Worm (Caenorhabditis elegans) whole organism, early embryonic: ENCODE data around the gene T04F8.8.

Experiments used
- B0310.2 ChIP-seq: sonication (generic microtip); optimal IDR thresholded peaks from 2 replicates; lab custom pipeline; 2016; ENCODE audit warnings: mild to moderate bottlenecking, missing genetic modification characterization, missing compliant biosample characterization
- F13C5.2 ChIP-seq: sonication (generic microtip); optimal IDR thresholded peaks from 2 replicates; lab custom pipeline; 2017; ENCODE audit warnings: mild to moderate bottlenecking, missing genetic modification characterization, inconsistent platforms, missing compliant biosample characterization
- aly-1 ChIP-seq: sonication (generic microtip); optimal IDR thresholded peaks from 2 replicates; lab custom pipeline; 2016; ENCODE audit warnings: missing genetic modification characterization, missing compliant biosample characterization
- ama-1 ChIP-seq: fragments of 150-350 bp; optimal IDR thresholded peaks from 2 replicates; lab custom pipeline; 2014
- ceh-13 ChIP-seq: fragments of 200-800 bp; sonication (Bioruptor generic); optimal IDR thresholded peaks from 2 replicates; lab custom pipeline; 2018; ENCODE audit warnings: mild to moderate bottlenecking, missing genetic modification characterization, missing compliant biosample characterization
- ceh-36 ChIP-seq: sonication (generic microtip); optimal IDR thresholded peaks from 2 replicates; lab custom pipeline; 2016; ENCODE audit warnings: missing genetic modification characterization, inconsistent platforms, missing compliant biosample characterization
- ets-7 ChIP-seq: sonication (generic microtip); optimal IDR thresholded peaks from 2 replicates; lab custom pipeline; 2016; ENCODE audit warnings: missing genotype, missing genetic modification characterization, missing compliant biosample characterization
- flt-1 ChIP-seq: fragments of 200-800 bp; sonication (Bioruptor generic); IDR thresholded peaks from 2 replicates; pipeline ENCODE4 v1.3.6; 2022; ENCODE audit warnings: missing genetic modification characterization, missing compliant biosample characterization
- hmbx-1 ChIP-seq: sonication (generic microtip); optimal IDR thresholded peaks from 2 replicates; lab custom pipeline; 2016; ENCODE audit warnings: mild to moderate bottlenecking, missing genetic modification characterization, missing compliant biosample characterization
- hmg-4 ChIP-seq: fragments of 200-800 bp; sonication (Bioruptor generic); optimal IDR thresholded peaks from 2 replicates; lab custom pipeline; 2018; ENCODE audit warnings: mild to moderate bottlenecking, missing genetic modification characterization, missing compliant biosample characterization
- hnd-1 ChIP-seq: sonication (generic microtip); optimal IDR thresholded peaks from 2 replicates; lab custom pipeline; 2016; ENCODE audit warnings: missing genetic modification characterization, missing compliant biosample characterization
- pes-1 ChIP-seq: fragments of 200-800 bp; sonication (Bioruptor generic); IDR thresholded peaks from 2 replicates; pipeline ENCODE4 v1.3.6; 2022; ENCODE audit warnings: missing genetic modification reagents, missing genetic modification characterization, missing compliant biosample characterization
- scrt-1 ChIP-seq: fragments of 200-800 bp; sonication (Bioruptor generic); IDR thresholded peaks from 2 replicates; pipeline ENCODE4 v1.3.6; 2022; ENCODE audit warnings: missing genetic modification characterization, missing compliant biosample characterization
- sea-1 ChIP-seq: fragments of 200-800 bp; sonication (Bioruptor generic); conservative IDR thresholded peaks from 2 replicates; pipeline ENCODE4 v1.3.6; 2022; ENCODE audit warnings: missing genetic modification characterization, missing compliant biosample characterization
- tbx-11 ChIP-seq: fragments of 200-800 bp; sonication (Bioruptor generic); IDR thresholded peaks from 2 replicates; pipeline ENCODE4 v1.3.6; 2022; ENCODE audit warnings: missing genetic modification characterization, missing compliant biosample characterization
- tbx-37 ChIP-seq: fragments of 200-800 bp; sonication (Bioruptor generic); conservative IDR thresholded peaks from 2 replicates; pipeline ENCODE4 v1.3.6; 2022; ENCODE audit warnings: missing genetic modification reagents, missing genetic modification characterization, missing compliant biosample characterization
- tra-4 ChIP-seq: sonication (generic microtip); optimal IDR thresholded peaks from 2 replicates; lab custom pipeline; 2017; ENCODE audit warnings: missing genetic modification characterization, missing compliant biosample characterization

Gene T04F8.8

ce11 chrX:11662069-11662468, 14.8 kb downstream of the T04F8.8 start:
- TF ChIP-seq tbx-37 (GFP tag; lab: Robert Waterston, UW), result no peak
- no peak for TF ChIP-seq sea-1 (GFP tag; lab: Robert Waterston, UW)
- TF ChIP-seq ama-1 (lab: Kevin White, UChicago), result no peak
- no peak for TF ChIP-seq tbx-11 (GFP tag; lab: Robert Waterston, UW)
- no peak for TF ChIP-seq ceh-36
- TF ChIP-seq hmg-4 (GFP tag; lab: Kevin White, UChicago), result no peak
- no peak for TF ChIP-seq flt-1 (GFP tag; lab: Robert Waterston, UW)
- TF ChIP-seq ceh-13 (GFP tag; lab: Kevin White, UChicago), result no peak
- no peak for TF ChIP-seq hnd-1 (tag; lab: Kevin White, UChicago)
- TF ChIP-seq F13C5.2 (tag; lab: Kevin White, UChicago), result no peak

- TF ChIP-seq ceh-13 (GFP tag; lab: Kevin White, UChicago) (no peak), hmg-4 (GFP tag; lab: Kevin White, UChicago) (peak; percentile 43), ceh-36 (peak; percentile 8), sea-1 (GFP tag; lab: Robert Waterston, UW) (no peak), flt-1 (GFP tag; lab: Robert Waterston, UW) (0 out of 2 replicates have a peak, but pooled peaks have one; percentile 16), tra-4 (tag; lab: Kevin White, UChicago) (no peak)
These were observed 15.3 kb downstream of the T04F8.8 start for ce11 chrX:11662557-11662956.

- TF ChIP-seq hmbx-1 (tag; lab: Kevin White, UChicago) (no peak), ama-1 (lab: Kevin White, UChicago) (no peak)
These were observed 16.9 kb downstream of the T04F8.8 start for ce11 chrX:11664184-11664583.

- TF ChIP-seq tbx-37 (GFP tag; lab: Robert Waterston, UW) (no peak), tbx-11 (GFP tag; lab: Robert Waterston, UW) (no peak), flt-1 (GFP tag; lab: Robert Waterston, UW) (no peak), B0310.2 (tag; lab: Kevin White, UChicago) (no peak), scrt-1 (GFP tag; lab: Robert Waterston, UW) (no peak), hmg-4 (GFP tag; lab: Kevin White, UChicago) (no peak), F13C5.2 (tag; lab: Kevin White, UChicago) (no peak), pes-1 (GFP tag; lab: Robert Waterston, UW) (no peak)
These were observed 18.3 kb downstream of the T04F8.8 start for ce11 chrX:11665522-11666017.

- TF ChIP-seq hnd-1 (tag; lab: Kevin White, UChicago), result peak; percentile 12
- no peak for TF ChIP-seq aly-1 (tag; lab: Kevin White, UChicago)
- no peak for TF ChIP-seq scrt-1 (GFP tag; lab: Robert Waterston, UW)
- no peak for TF ChIP-seq B0310.2 (tag; lab: Kevin White, UChicago)
- no peak for TF ChIP-seq pes-1 (GFP tag; lab: Robert Waterston, UW)
- TF ChIP-seq sea-1 (GFP tag; lab: Robert Waterston, UW), result no peak
- peak; percentile 64 for TF ChIP-seq hmg-4 (GFP tag; lab: Kevin White, UChicago)
- no peak for TF ChIP-seq tbx-11 (GFP tag; lab: Robert Waterston, UW)
- no peak for TF ChIP-seq tra-4 (tag; lab: Kevin White, UChicago)
- no peak for TF ChIP-seq hmbx-1 (tag; lab: Kevin White, UChicago)
- no peak for TF ChIP-seq ets-7 (tag; lab: Kevin White, UChicago)
- no peak for TF ChIP-seq flt-1 (GFP tag; lab: Robert Waterston, UW)
These were observed 19.4 kb downstream of the T04F8.8 start, which contains the start of gene noca-2 for ce11 chrX:11666545-11667177. Gene noca-2 (plus strand): TSS chrX:11667127.

ce11 chrX:11673063-11673759, 25.9 kb downstream of the T04F8.8 start:
- TF ChIP-seq aly-1 (tag; lab: Kevin White, UChicago) (no peak), scrt-1 (GFP tag; lab: Robert Waterston, UW) (no peak), tbx-37 (GFP tag; lab: Robert Waterston, UW) (no peak), tra-4 (tag; lab: Kevin White, UChicago) (no peak), hnd-1 (tag; lab: Kevin White, UChicago) (no peak), ama-1 (lab: Kevin White, UChicago) (no peak)

- TF ChIP-seq tbx-11 (GFP tag; lab: Robert Waterston, UW), result no peak
- 0 out of 2 replicates have a peak, but pooled peaks have one; percentile 23 for TF ChIP-seq sea-1 (GFP tag; lab: Robert Waterston, UW)
These were observed 28.3 kb downstream of the T04F8.8 start for ce11 chrX:11675573-11675972.
